Worm (Caenorhabditis elegans) whole organism, early embryonic: ENCODE data around the gene his-71.

ENCODE experiments used
- B0310.2 ChIP-seq: sonication (generic microtip); optimal IDR thresholded peaks from 2 replicates; lab custom pipeline; 2016; ENCODE audit warnings: mild to moderate bottlenecking, missing genetic modification characterization, missing compliant biosample characterization
- F13C5.2 ChIP-seq: sonication (generic microtip); optimal IDR thresholded peaks from 2 replicates; lab custom pipeline; 2017; ENCODE audit warnings: mild to moderate bottlenecking, missing genetic modification characterization, inconsistent platforms, missing compliant biosample characterization
- aly-1 ChIP-seq: sonication (generic microtip); optimal IDR thresholded peaks from 2 replicates; lab custom pipeline; 2016; ENCODE audit warnings: missing genetic modification characterization, missing compliant biosample characterization
- ama-1 ChIP-seq: fragments of 150-350 bp; optimal IDR thresholded peaks from 2 replicates; lab custom pipeline; 2014
- ceh-13 ChIP-seq: fragments of 200-800 bp; sonication (Bioruptor generic); optimal IDR thresholded peaks from 2 replicates; lab custom pipeline; 2018; ENCODE audit warnings: mild to moderate bottlenecking, missing genetic modification characterization, missing compliant biosample characterization
- ceh-36 ChIP-seq: sonication (generic microtip); optimal IDR thresholded peaks from 2 replicates; lab custom pipeline; 2016; ENCODE audit warnings: missing genetic modification characterization, inconsistent platforms, missing compliant biosample characterization
- ets-7 ChIP-seq: sonication (generic microtip); optimal IDR thresholded peaks from 2 replicates; lab custom pipeline; 2016; ENCODE audit warnings: missing genotype, missing genetic modification characterization, missing compliant biosample characterization
- flt-1 ChIP-seq: fragments of 200-800 bp; sonication (Bioruptor generic); IDR thresholded peaks from 2 replicates; pipeline ENCODE4 v1.3.6; 2022; ENCODE audit warnings: missing genetic modification characterization, missing compliant biosample characterization
- hmbx-1 ChIP-seq: sonication (generic microtip); optimal IDR thresholded peaks from 2 replicates; lab custom pipeline; 2016; ENCODE audit warnings: mild to moderate bottlenecking, missing genetic modification characterization, missing compliant biosample characterization
- hmg-4 ChIP-seq: fragments of 200-800 bp; sonication (Bioruptor generic); optimal IDR thresholded peaks from 2 replicates; lab custom pipeline; 2018; ENCODE audit warnings: mild to moderate bottlenecking, missing genetic modification characterization, missing compliant biosample characterization
- hnd-1 ChIP-seq: sonication (generic microtip); optimal IDR thresholded peaks from 2 replicates; lab custom pipeline; 2016; ENCODE audit warnings: missing genetic modification characterization, missing compliant biosample characterization
- pes-1 ChIP-seq: fragments of 200-800 bp; sonication (Bioruptor generic); IDR thresholded peaks from 2 replicates; pipeline ENCODE4 v1.3.6; 2022; ENCODE audit warnings: missing genetic modification reagents, missing genetic modification characterization, missing compliant biosample characterization
- scrt-1 ChIP-seq: fragments of 200-800 bp; sonication (Bioruptor generic); IDR thresholded peaks from 2 replicates; pipeline ENCODE4 v1.3.6; 2022; ENCODE audit warnings: missing genetic modification characterization, missing compliant biosample characterization
- sea-1 ChIP-seq: fragments of 200-800 bp; sonication (Bioruptor generic); conservative IDR thresholded peaks from 2 replicates; pipeline ENCODE4 v1.3.6; 2022; ENCODE audit warnings: missing genetic modification characterization, missing compliant biosample characterization
- tbx-11 ChIP-seq: fragments of 200-800 bp; sonication (Bioruptor generic); IDR thresholded peaks from 2 replicates; pipeline ENCODE4 v1.3.6; 2022; ENCODE audit warnings: missing genetic modification characterization, missing compliant biosample characterization
- tbx-37 ChIP-seq: fragments of 200-800 bp; sonication (Bioruptor generic); conservative IDR thresholded peaks from 2 replicates; pipeline ENCODE4 v1.3.6; 2022; ENCODE audit warnings: missing genetic modification reagents, missing genetic modification characterization, missing compliant biosample characterization
- tra-4 ChIP-seq: sonication (generic microtip); optimal IDR thresholded peaks from 2 replicates; lab custom pipeline; 2017; ENCODE audit warnings: missing genetic modification characterization, missing compliant biosample characterization

Gene his-71

DNA sequence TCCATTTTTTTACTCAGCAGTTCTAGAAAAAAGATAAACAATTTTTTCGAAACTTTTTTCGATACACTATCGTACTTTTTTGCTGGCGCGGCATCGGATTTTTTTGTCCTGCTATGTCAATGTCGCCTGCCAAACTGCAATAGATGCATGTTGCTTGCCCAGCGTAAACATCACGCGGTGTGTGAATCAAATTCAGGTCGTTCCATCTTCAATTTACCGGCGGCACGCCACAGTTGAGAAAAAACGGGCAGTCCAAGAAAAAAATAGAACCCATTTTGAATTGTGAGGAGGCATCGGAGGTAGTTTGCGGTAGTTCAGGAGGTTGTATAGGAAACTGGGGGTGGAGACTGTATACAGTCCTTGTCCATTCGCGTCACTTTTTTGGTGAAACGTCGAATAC is 36.6 kb upstream of the his-71 start:
- TF ChIP-seq F13C5.2 (tag; lab: Kevin White, UChicago) (no peak), ama-1 (lab: Kevin White, UChicago) (no peak), hmbx-1 (no peak), hnd-1 (tag; lab: Kevin White, UChicago) (no peak), tbx-11 (GFP tag; lab: Robert Waterston, UW) (no peak)

DNA sequence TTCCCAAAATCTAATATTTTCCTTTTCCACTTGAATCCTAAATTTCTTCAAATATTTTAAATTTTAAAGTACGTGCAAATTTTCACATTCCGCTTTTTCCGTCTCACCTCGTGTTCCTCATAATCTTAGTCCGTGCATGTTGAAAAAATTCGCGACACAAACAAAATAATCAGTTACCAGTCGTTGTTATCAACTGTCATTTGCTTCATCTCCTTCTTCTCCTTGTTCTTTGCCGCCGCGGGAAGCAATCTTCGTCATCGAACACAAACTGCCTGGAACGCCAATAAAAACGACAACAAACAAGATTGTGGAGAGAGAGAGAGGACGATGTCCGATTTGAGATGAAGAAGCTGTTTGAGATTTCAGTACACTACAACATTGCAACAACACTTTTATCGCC is 35.9 kb upstream of the his-71 start, which contains the start of gene C34D10.5:
Gene C34D10.5, plus strand, starts transcription at position 269 of the 400 bp plus-strand sequence.
- TF ChIP-seq flt-1 (GFP tag; lab: Robert Waterston, UW) (no peak), F13C5.2 (tag; lab: Kevin White, UChicago) (no peak), ceh-13 (GFP tag; lab: Kevin White, UChicago) (no peak), hnd-1 (tag; lab: Kevin White, UChicago) (no peak), ets-7 (tag; lab: Kevin White, UChicago) (no peak), tbx-37 (GFP tag; lab: Robert Waterston, UW) (no peak), sea-1 (GFP tag; lab: Robert Waterston, UW) (no peak), ceh-36 (tag; lab: Kevin White, UChicago) (no peak), ama-1 (lab: Kevin White, UChicago) (no peak), tra-4 (no peak), hmbx-1 (no peak), B0310.2 (tag; lab: Kevin White, UChicago) (no peak), aly-1 (tag; lab: Kevin White, UChicago) (no peak), scrt-1 (no peak), pes-1 (GFP tag; lab: Robert Waterston, UW) (no peak), tbx-11 (GFP tag; lab: Robert Waterston, UW) (no peak)

DNA sequence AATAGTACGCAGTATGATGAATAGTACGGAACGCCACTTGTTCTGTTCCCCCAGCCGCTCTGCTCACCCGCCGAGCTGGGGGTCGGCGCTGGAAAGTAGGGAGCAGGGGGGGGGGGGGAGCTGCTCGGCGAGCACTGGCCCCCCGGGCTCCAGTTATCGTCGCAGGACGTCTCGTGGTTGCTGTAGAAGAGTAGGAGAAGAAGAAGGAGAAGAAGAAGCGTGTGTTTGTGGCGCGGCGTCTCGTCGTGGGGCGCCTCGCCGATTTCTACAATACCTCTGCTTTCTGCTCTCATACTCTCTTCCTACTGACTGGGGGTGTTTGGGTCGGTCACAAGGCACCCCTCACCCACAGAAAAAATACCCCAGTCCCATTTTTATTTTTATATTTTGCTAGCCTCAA is 35.4 kb upstream of the his-71 start:
- TF ChIP-seq tbx-11 (GFP tag; lab: Robert Waterston, UW) (no peak), ama-1 (lab: Kevin White, UChicago) (no peak), tra-4 (no peak), scrt-1 (no peak), ceh-13 (GFP tag; lab: Kevin White, UChicago) (no peak), hmbx-1 (no peak), sea-1 (GFP tag; lab: Robert Waterston, UW) (no peak), hmg-4 (GFP tag; lab: Kevin White, UChicago) (no peak), ceh-36 (tag; lab: Kevin White, UChicago) (no peak), F13C5.2 (tag; lab: Kevin White, UChicago) (no peak), pes-1 (GFP tag; lab: Robert Waterston, UW) (no peak), ets-7 (tag; lab: Kevin White, UChicago) (no peak), B0310.2 (tag; lab: Kevin White, UChicago) (no peak), aly-1 (tag; lab: Kevin White, UChicago) (no peak), flt-1 (GFP tag; lab: Robert Waterston, UW) (no peak), tbx-37 (GFP tag; lab: Robert Waterston, UW) (no peak), hnd-1 (tag; lab: Kevin White, UChicago) (no peak)

DNA sequence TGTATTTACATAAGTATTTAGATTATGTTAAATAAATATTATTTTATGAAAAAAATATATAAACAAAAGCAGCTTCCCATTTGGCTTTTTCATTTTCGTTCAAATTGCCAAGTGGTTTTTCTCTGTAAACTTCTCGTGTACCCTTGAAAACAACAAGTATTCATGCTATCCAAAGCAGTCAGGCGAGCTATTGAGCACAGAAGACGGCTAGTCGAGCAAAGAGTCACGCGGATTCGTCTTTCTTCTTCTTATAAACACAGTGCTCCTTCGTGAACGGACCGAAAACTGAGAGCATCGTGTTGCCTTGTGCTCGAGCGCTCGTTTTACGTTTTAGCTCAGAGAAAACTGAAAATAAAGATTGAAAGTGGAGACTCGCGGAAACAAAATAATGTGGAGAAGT is 34.0 kb upstream of the his-71 start:
- no peak for TF ChIP-seq ceh-36 (tag; lab: Kevin White, UChicago)
- TF ChIP-seq ama-1 (lab: Kevin White, UChicago), result no peak
- TF ChIP-seq hnd-1 (tag; lab: Kevin White, UChicago), result no peak
- TF ChIP-seq ceh-13 (GFP tag; lab: Kevin White, UChicago), result no peak
- TF ChIP-seq tra-4, result no peak
- no peak for TF ChIP-seq F13C5.2 (tag; lab: Kevin White, UChicago)
- TF ChIP-seq hmbx-1, result no peak
- TF ChIP-seq B0310.2 (tag; lab: Kevin White, UChicago), result no peak
- no peak for TF ChIP-seq tbx-11 (GFP tag; lab: Robert Waterston, UW)
- no peak for TF ChIP-seq tbx-37 (GFP tag; lab: Robert Waterston, UW)
- TF ChIP-seq ets-7 (tag; lab: Kevin White, UChicago), result no peak
- no peak for TF ChIP-seq sea-1 (GFP tag; lab: Robert Waterston, UW)

DNA sequence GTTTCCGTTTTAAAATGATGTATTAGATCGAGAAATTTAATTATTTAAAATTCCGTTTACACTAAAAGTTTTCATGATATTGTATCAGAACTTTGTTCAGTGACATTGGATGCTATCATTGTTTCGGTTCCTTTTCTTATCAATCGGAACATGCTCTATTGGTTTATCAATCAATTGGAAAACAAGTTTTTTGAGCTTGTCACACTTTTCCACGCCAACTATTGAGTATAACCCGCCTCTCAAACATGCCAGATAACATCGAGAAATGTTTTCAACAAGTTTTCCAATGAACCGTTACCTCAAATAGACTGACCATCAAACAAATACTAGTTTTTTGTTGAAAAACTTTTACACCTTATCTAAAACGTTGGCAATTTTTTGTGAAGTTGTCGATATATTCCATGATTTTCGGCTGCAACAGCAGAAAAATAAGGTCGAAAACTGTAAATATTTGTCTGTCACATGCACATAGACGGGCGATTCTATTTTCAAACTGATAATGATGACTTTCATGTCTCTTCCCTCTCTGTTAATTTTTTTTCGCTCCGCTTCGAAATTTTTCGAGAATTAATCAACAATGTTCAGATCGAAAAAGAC is 32.6 kb upstream of the his-71 start, which contains the start of gene unk-1:
Gene unk-1, plus strand, starts transcription at position 577 of the 597 bp plus-strand sequence.
- TF ChIP-seq tra-4 (no peak), flt-1 (GFP tag; lab: Robert Waterston, UW) (no peak), B0310.2 (tag; lab: Kevin White, UChicago) (no peak), scrt-1 (no peak), hmbx-1 (no peak), sea-1 (GFP tag; lab: Robert Waterston, UW) (no peak), F13C5.2 (tag; lab: Kevin White, UChicago) (no peak)

DNA sequence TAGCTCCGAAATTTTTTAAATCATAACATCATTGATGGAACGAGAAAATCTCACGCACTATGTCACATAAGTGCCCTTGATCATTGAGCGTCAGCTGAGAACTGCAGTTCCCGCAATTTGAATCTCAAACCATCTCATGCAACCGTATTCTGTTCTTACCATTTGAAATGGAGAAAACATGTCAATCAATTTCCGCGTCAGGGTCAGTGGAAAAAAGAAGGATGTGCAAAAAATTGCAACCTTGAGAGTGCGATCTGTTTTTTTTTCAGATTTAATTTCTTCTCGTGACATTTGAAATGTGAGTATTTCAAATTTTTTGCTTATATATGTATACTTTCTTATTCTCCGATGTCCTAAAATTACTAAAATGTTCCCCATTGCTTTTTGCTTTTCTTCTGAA is 28.8 kb upstream of the his-71 start:
- no peak for TF ChIP-seq tbx-37 (GFP tag; lab: Robert Waterston, UW)
- TF ChIP-seq ceh-13 (GFP tag; lab: Kevin White, UChicago), result no peak
- TF ChIP-seq hnd-1 (tag; lab: Kevin White, UChicago), result no peak
- TF ChIP-seq flt-1 (GFP tag; lab: Robert Waterston, UW), result no peak

DNA sequence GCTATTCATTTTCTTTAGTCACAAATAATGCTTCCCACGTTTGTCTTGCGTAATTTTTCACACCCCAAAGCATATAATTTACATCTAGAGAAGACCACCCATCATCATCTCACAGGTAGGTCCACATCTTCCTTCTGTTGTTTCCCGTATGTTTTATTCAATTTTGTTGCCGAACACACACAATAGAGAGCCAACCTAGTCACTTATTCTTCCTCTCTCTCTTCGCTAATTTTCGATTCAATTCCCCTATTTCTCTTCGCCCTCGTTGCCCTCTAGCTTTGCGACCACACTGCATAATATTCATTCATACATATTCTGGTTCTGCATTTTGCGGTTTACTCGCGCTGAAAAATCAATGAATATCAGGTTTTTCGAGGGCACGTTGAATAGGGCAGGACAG is 24.1 kb upstream of the his-71 start:
- TF ChIP-seq hmg-4 (GFP tag; lab: Kevin White, UChicago) (no peak), scrt-1 (no peak), sea-1 (GFP tag; lab: Robert Waterston, UW) (no peak), hmbx-1 (no peak), flt-1 (GFP tag; lab: Robert Waterston, UW) (no peak), tra-4 (no peak), hnd-1 (tag; lab: Kevin White, UChicago) (no peak), tbx-37 (GFP tag; lab: Robert Waterston, UW) (no peak), F13C5.2 (tag; lab: Kevin White, UChicago) (no peak), B0310.2 (tag; lab: Kevin White, UChicago) (no peak), ceh-36 (tag; lab: Kevin White, UChicago) (no peak), pes-1 (GFP tag; lab: Robert Waterston, UW) (no peak), aly-1 (tag; lab: Kevin White, UChicago) (no peak), ama-1 (lab: Kevin White, UChicago) (no peak), tbx-11 (GFP tag; lab: Robert Waterston, UW) (no peak), ets-7 (tag; lab: Kevin White, UChicago) (no peak), ceh-13 (GFP tag; lab: Kevin White, UChicago) (no peak)
